Worm (Caenorhabditis elegans): Measurements from ENCODE around the gene nhr-110.

ce11 chrV:1648000-1648399 lies 23.8 kb upstream of the nhr-110 start, which contains the start of gene irld-45:
- TF ChIP-seq him-1 (tag; optimal IDR thresholded peaks at IDR 0.05) (no peak), dao-5 (tag; optimal IDR thresholded peaks at IDR 0.05) (no peak)
